Fruit fly (Drosophila melanogaster) whole organism, wandering third instar larva: Measurements from ENCODE around the gene Elo68beta.

ENCODE experiments used
- Abd-B ChIP-seq: fragments of >200 bp; optimal IDR thresholded peaks from 2 replicates; lab custom pipeline; 2017; ENCODE audit warnings: missing biosample characterization, missing genetic modification characterization
- CG32264 ChIP-seq: fragments of 200-800 bp; sonication (Bioruptor generic); optimal IDR thresholded peaks from 2 replicates; lab custom pipeline; 2016; ENCODE audit warnings: missing biosample characterization, missing genetic modification characterization
- CG9705 ChIP-seq: fragments of 200-800 bp; sonication (Bioruptor generic); optimal IDR thresholded peaks from 2 replicates; lab custom pipeline; 2018; ENCODE audit warnings: missing biosample characterization, mild to moderate bottlenecking, missing genetic modification characterization
- CrebA ChIP-seq: fragments of 200-800 bp; sonication (Bioruptor generic); optimal IDR thresholded peaks from 2 replicates; lab custom pipeline; 2016; ENCODE audit warnings: missing biosample characterization, mild to moderate bottlenecking, missing genetic modification characterization, borderline replicate concordance
- Dfd ChIP-seq: fragments of >200 bp; optimal IDR thresholded peaks from 2 replicates; lab custom pipeline; 2017; ENCODE audit warnings: missing biosample characterization, missing genetic modification characterization
- Dif ChIP-seq: fragments of 200-275, 200-300 bp; sonication (Bioruptor generic); optimal IDR thresholded peaks from 2 replicates; lab custom pipeline; 2018; ENCODE audit warnings: missing biosample characterization, missing genetic modification characterization; ENCODE audit not compliant: partially characterized antibody
- GATAd ChIP-seq: sonication (Bioruptor generic); optimal IDR thresholded peaks from 2 replicates; lab custom pipeline; 2016; ENCODE audit warnings: missing biosample characterization, missing genetic modification characterization
- HLH106 ChIP-seq: fragments of 200-800 bp; optimal IDR thresholded peaks from 3 replicates; lab custom pipeline; 2019; ENCODE audit warnings: missing biosample characterization, mild to moderate bottlenecking, missing genetic modification characterization, moderate library complexity
- Hnf4 ChIP-seq: fragments of 200-800 bp; sonication (Bioruptor generic); optimal IDR thresholded peaks from 2 replicates; lab custom pipeline; 2016; ENCODE audit warnings: missing biosample characterization, mild to moderate bottlenecking, missing genetic modification characterization
- Hr78 ChIP-seq: fragments of >200 bp; optimal IDR thresholded peaks from 2 replicates; lab custom pipeline; 2017; ENCODE audit warnings: missing biosample characterization, missing genetic modification characterization
- Hr83 ChIP-seq: fragments of 200-300 bp; sonication (Bioruptor generic); optimal IDR thresholded peaks from 2 replicates; lab custom pipeline; 2016; ENCODE audit warnings: missing biosample characterization, mild to moderate bottlenecking, missing genetic modification characterization, moderate library complexity; ENCODE audit not compliant: poor library complexity, severe bottlenecking
- Jra ChIP-seq: sonication (Bioruptor generic); optimal IDR thresholded peaks from 2 replicates; lab custom pipeline; 2016; ENCODE audit warnings: missing biosample characterization, missing genetic modification characterization
- Mio ChIP-seq: sonication (Bioruptor generic); optimal IDR thresholded peaks from 2 replicates; lab custom pipeline; 2016; ENCODE audit warnings: missing biosample characterization, missing genetic modification characterization
- Myc ChIP-seq: fragments of >200 bp; optimal IDR thresholded peaks from 2 replicates; lab custom pipeline; 2017
- N ChIP-seq: fragments of >200 bp; optimal IDR thresholded peaks from 2 replicates; lab custom pipeline; 2018; ENCODE audit warnings: missing biosample characterization, missing external identifiers, missing genetic modification characterization
- OdsH ChIP-seq: fragments of 200-800 bp; sonication (Bioruptor generic); optimal IDR thresholded peaks from 2 replicates; lab custom pipeline; 2016; ENCODE audit warnings: missing biosample characterization, mild to moderate bottlenecking, missing genetic modification characterization
- Rel ChIP-seq, 2 experiments: fragments of 200-800 bp; sonication (Bioruptor generic) in 1 of 2; optimal IDR thresholded peaks; 2 replicates in 1 of 2; 3 replicates in 1 of 2; lab custom pipeline; 2016 to 2019; ENCODE audit warnings: mild to moderate bottlenecking in 2 of 2, missing biosample characterization in 2 of 2, missing genetic modification characterization in 2 of 2, moderate library complexity in 1 of 2
- Sp1 ChIP-seq: fragments of 200-800 bp; sonication (Bioruptor generic); optimal IDR thresholded peaks from 3 replicates; lab custom pipeline; 2019; ENCODE audit warnings: missing biosample characterization, mild to moderate bottlenecking, missing genetic modification characterization, moderate library complexity
- br ChIP-seq: fragments of 200-800 bp; sonication (Bioruptor generic); optimal IDR thresholded peaks from 2 replicates; lab custom pipeline; 2016; ENCODE audit warnings: missing biosample characterization, missing genetic modification characterization
- brk ChIP-seq: fragments of 200-800 bp; sonication (Bioruptor generic); optimal IDR thresholded peaks from 2 replicates; lab custom pipeline; 2016; ENCODE audit warnings: missing biosample characterization, mild to moderate bottlenecking, missing genetic modification characterization
- dl ChIP-seq, 2 experiments: fragments of 175-275, 200-275 bp in 1 of 2; fragments of 200-275 bp in 1 of 2; sonication (Bioruptor generic); optimal IDR thresholded peaks; lab custom pipeline; 2018; ENCODE audit warnings: mild to moderate bottlenecking in 2 of 2, missing biosample characterization in 2 of 2, missing genetic modification characterization in 2 of 2, moderate library complexity in 2 of 2; ENCODE audit not compliant: partially characterized antibody in 2 of 2, insufficient read depth in 1 of 2
- dmrt93B ChIP-seq: fragments of 200-800 bp; sonication (Bioruptor generic); optimal IDR thresholded peaks from 2 replicates; lab custom pipeline; 2018; ENCODE audit warnings: missing biosample characterization, mild to moderate bottlenecking, missing genetic modification characterization
- ey ChIP-seq: fragments of 200-800 bp; sonication (Bioruptor generic); optimal IDR thresholded peaks from 2 replicates; lab custom pipeline; 2016; ENCODE audit warnings: missing biosample characterization, missing genetic modification characterization
- fru ChIP-seq: fragments of 200-800 bp; sonication (Bioruptor generic); optimal IDR thresholded peaks from 3 replicates; lab custom pipeline; 2016; ENCODE audit warnings: missing biosample characterization, mild to moderate bottlenecking, missing genetic modification characterization
- h ChIP-seq: fragments of 200-800 bp; sonication (Bioruptor generic); optimal IDR thresholded peaks from 3 replicates; lab custom pipeline; 2016; ENCODE audit warnings: missing biosample characterization, mild to moderate bottlenecking, missing genetic modification characterization
- jim ChIP-seq: fragments of 175-275, 200-325 bp; sonication (Bioruptor generic); optimal IDR thresholded peaks from 2 replicates; lab custom pipeline; 2016; ENCODE audit warnings: missing biosample characterization, mild to moderate bottlenecking, missing genetic modification characterization
- lola ChIP-seq: fragments of >200 bp; optimal IDR thresholded peaks from 2 replicates; lab custom pipeline; 2017; ENCODE audit warnings: missing biosample characterization, missing genetic modification characterization
- psq ChIP-seq: fragments of 200-800 bp; sonication (Bioruptor generic); optimal IDR thresholded peaks from 3 replicates; lab custom pipeline; 2017; ENCODE audit warnings: missing biosample characterization, mild to moderate bottlenecking, missing genetic modification characterization, moderate library complexity
- rgr ChIP-seq: fragments of 200-800 bp; sonication (Bioruptor generic); optimal IDR thresholded peaks from 3 replicates; lab custom pipeline; 2016; ENCODE audit warnings: missing biosample characterization, mild to moderate bottlenecking, missing genetic modification characterization
- sage ChIP-seq: fragments of 200-800 bp; sonication (Bioruptor generic); optimal IDR thresholded peaks from 2 replicates; lab custom pipeline; 2016; ENCODE audit warnings: missing biosample characterization, mild to moderate bottlenecking, missing genetic modification characterization
- sv ChIP-seq: fragments of 200-800 bp; sonication (Bioruptor generic); optimal IDR thresholded peaks from 3 replicates; lab custom pipeline; 2016; ENCODE audit warnings: missing biosample characterization, missing genetic modification characterization
- tai ChIP-seq: sonication (Bioruptor generic); optimal IDR thresholded peaks from 2 replicates; lab custom pipeline; 2016; ENCODE audit warnings: missing biosample characterization, missing genetic modification characterization
- usp ChIP-seq: fragments of >200 bp; optimal IDR thresholded peaks from 2 replicates; lab custom pipeline; 2017; ENCODE audit warnings: missing biosample characterization, missing genetic modification characterization
- woc ChIP-seq: sonication (Bioruptor generic); optimal IDR thresholded peaks from 2 replicates; lab custom pipeline; 2016; ENCODE audit warnings: missing biosample characterization, mild to moderate bottlenecking, missing genetic modification characterization

The Elo68beta gene

DNA sequence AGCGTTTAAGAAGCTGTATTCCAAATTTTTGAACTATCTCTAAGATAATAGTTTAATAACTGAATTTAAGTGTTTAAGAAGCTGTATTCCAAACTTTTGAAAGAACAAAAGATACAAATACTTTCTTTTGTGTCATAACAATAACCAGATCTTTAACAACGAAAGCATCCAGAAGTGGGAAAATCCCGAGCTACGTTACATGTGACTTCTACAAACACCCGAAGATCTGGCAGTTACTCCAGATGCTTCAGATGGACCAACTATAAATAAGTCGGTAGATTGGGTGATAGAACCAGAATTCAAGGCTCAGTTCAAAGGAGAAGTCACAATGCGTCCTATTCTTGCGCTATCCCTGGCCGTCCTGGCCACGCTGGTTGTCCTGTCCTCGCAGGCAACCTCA is 6.4 kb upstream of the Elo68beta start, which contains the start of gene CG12522:
TSS of gene CG12522 (plus strand) at position 301 of the 400 bp plus-strand sequence.
- TF ChIP-seq Rel (GFP tag; optimal IDR thresholded peaks at IDR 0.05; lab: Kevin White, UChicago), result no peak
- no peak for TF ChIP-seq Rel (tag; optimal IDR thresholded peaks at IDR 0.05; lab: Kevin White, UChicago)
- TF ChIP-seq lola (GFP tag; lab: Kevin White, UChicago), result no peak
- no peak for TF ChIP-seq Dif (GFP tag; lab: Kevin White, UChicago)
- no peak for TF ChIP-seq Hr78
- TF ChIP-seq woc (GFP tag; lab: Kevin White, UChicago), result no peak
- no peak for TF ChIP-seq ey

DNA sequence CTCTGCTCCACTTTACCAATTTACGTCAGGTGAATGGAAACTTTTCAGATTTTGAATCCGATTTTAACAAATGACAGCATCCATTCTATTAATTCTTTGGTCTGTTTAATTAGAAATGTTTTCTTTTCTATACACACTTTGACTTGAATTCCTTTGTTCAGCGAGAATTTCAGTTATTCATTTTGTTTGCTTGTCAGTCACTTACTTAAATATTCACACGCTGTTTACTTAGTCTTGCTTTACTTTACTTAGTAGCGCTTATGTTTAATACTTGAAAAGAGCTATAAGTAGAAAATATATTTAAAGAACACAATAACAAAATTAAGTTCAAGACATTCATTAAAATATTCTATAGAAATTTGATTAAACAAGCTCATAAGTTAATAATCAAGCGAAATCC is 5.9 kb upstream of the Elo68beta start, which contains the start of gene CG32073:
TSS of gene CG32073 (minus strand) at position 151 of the 400 bp plus-strand sequence.
- no peak for TF ChIP-seq Hr83 (GFP tag; lab: Kevin White, UChicago)
- TF ChIP-seq CrebA, result no peak
- TF ChIP-seq Dfd (GFP tag; lab: Kevin White, UChicago), result no peak
- TF ChIP-seq sv, result no peak
- TF ChIP-seq brk (GFP tag; lab: Kevin White, UChicago), result no peak
- TF ChIP-seq tai (GFP tag; lab: Kevin White, UChicago), result no peak
- no peak for TF ChIP-seq Mio (GFP tag; lab: Kevin White, UChicago)

DNA sequence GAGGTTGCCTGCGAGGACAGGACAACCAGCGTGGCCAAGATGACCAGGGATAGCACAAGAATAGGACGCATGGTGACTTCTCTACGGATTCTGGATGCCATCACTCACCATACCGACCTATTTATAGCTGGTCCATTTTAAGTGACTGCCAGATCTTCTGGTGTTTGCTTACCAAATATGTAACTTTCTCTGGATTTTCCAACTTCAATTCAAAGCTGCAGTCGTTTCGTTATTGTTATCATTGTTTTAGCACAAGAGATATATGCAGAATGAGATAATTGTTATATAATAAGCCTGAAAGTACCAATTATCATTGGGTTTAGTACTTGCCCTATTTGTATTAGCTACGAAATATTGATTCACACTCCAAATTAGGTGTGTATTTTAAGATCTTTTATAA is 2.3 kb upstream of the Elo68beta start, which contains the start of gene CG32071:
TSS of gene CG32071 (minus strand) at position 101 of the 400 bp plus-strand sequence.
- no peak for TF ChIP-seq rgr
- no peak for TF ChIP-seq brk (GFP tag; lab: Kevin White, UChicago)
- no peak for TF ChIP-seq Dfd (GFP tag; lab: Kevin White, UChicago)
- no peak for TF ChIP-seq HLH106 (tag; lab: Kevin White, UChicago)
- TF ChIP-seq sage, result no peak
- no peak for TF ChIP-seq Rel (GFP tag; optimal IDR thresholded peaks at IDR 0.05; lab: Kevin White, UChicago)
- TF ChIP-seq Rel (tag; optimal IDR thresholded peaks at IDR 0.05; lab: Kevin White, UChicago), result no peak
- TF ChIP-seq woc (GFP tag; lab: Kevin White, UChicago), result no peak
- no peak for TF ChIP-seq dl (GFP tag; optimal IDR thresholded peaks at IDR 0.05; lab: Kevin White, UChicago; ENCODE audit: insufficient read depth in 1 of 2, partially characterized antibody in 2 of 2)
- no peak for TF ChIP-seq GATAd
- TF ChIP-seq OdsH (GFP tag; lab: Kevin White, UChicago), result no peak
- TF ChIP-seq Mio (GFP tag; lab: Kevin White, UChicago), result no peak
- TF ChIP-seq Dif (GFP tag; lab: Kevin White, UChicago), result no peak
- TF ChIP-seq CrebA, result no peak
- no peak for TF ChIP-seq fru (GFP tag; lab: Kevin White, UChicago)
- TF ChIP-seq Sp1 (GFP tag; lab: Kevin White, UChicago), result no peak
- no peak for TF ChIP-seq br (GFP tag; lab: Kevin White, UChicago)
- TF ChIP-seq ey, result no peak

DNA sequence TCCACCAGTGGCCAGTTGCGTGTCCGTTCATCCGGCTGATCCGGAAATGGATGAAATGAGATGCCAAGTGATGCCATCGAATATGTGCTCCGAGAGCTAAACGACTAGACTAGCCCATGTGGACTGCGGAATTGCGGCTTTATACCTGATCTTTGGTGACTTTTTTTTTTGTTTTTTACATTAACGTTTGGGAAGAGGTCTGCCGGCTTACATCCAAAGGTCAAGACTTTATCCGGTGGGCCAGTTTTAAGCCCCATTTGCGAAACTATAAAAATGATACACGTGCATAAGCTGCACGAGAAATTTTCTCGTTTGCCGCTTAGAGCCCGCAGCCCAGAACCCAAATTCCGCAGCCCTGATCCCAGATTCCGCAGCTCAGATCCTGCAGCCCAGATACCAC is 1.4 kb upstream of the Elo68beta start, which contains the start of gene Elo68alpha:
TSS of gene Elo68alpha (minus strand) at position 101 of the 400 bp plus-strand sequence.
- no peak for TF ChIP-seq Jra (GFP tag; lab: Kevin White, UChicago)
- no peak for TF ChIP-seq jim
- no peak for TF ChIP-seq Hr83 (GFP tag; lab: Kevin White, UChicago)
- no peak for TF ChIP-seq dmrt93B (GFP tag; lab: Kevin White, UChicago)

DNA sequence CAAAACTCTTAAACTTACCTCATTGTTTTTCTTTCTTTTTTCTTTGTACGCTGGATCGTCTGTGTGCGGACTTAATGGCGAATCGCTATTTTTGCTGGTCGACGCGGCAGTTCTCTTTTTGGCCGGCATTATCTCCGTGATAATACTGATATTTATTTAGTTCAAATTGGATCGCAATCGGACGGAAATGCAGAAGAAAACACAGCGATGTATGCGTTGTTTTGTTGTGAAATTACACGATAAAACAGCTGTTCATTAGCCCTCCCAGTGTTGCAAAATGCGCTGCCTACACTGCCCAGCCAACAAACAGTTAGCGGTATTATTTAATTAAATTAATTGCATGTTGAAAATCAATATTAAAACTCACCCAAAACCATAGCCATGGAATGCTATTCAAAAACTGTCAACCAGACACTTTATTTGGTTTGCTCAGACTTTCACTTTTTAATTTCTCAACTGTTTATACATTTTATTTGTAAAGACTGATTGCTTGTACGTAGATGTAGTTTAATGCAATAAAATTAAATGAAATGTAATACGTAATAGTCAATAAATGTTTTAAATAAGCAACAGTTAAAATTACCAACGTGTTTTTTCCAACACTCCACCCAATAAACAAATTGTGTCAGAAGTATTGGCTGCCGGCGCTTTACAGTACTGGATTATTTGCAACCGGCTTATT is 3.4 kb downstream of the Elo68beta start, which contains the start of the genes Irbp18 and APP-BP1:
TSS of gene Irbp18 (minus strand) at position 205 of the 682 bp plus-strand sequence.
TSS of gene APP-BP1 (plus strand) at position 431 of the 682 bp plus-strand sequence.
- TF ChIP-seq CrebA (no peak), Jra (GFP tag; lab: Kevin White, UChicago) (peak; percentile 93), dl (GFP tag; optimal IDR thresholded peaks at IDR 0.05; lab: Kevin White, UChicago; ENCODE audit: insufficient read depth in 1 of 2, partially characterized antibody in 2 of 2) (no peak), Hr78 (no peak), sv (peak; percentile 97), Dfd (GFP tag; lab: Kevin White, UChicago) (no peak), Hr83 (GFP tag; lab: Kevin White, UChicago) (peak; percentile 82), Hnf4 (peak; percentile 92), CG9705 (GFP tag; lab: Kevin White, UChicago) (peak; percentile 85), OdsH (GFP tag; lab: Kevin White, UChicago) (peak; percentile 94), lola (GFP tag; lab: Kevin White, UChicago) (no peak), HLH106 (tag; lab: Kevin White, UChicago) (peak; percentile 92), dmrt93B (GFP tag; lab: Kevin White, UChicago) (peak; percentile 86), Abd-B (GFP tag; lab: Kevin White, UChicago) (no peak), brk (GFP tag; lab: Kevin White, UChicago) (peak; percentile 88), h (peak; percentile 96), rgr (peak; percentile 95), Dif (GFP tag; lab: Kevin White, UChicago) (no peak), CG32264 (GFP tag; lab: Kevin White, UChicago) (peak; percentile 88), psq (peak; percentile 91), Mio (GFP tag; lab: Kevin White, UChicago) (peak; percentile 39), ey (peak; percentile 95), Sp1 (GFP tag; lab: Kevin White, UChicago) (peak; percentile 93), Rel (GFP tag; optimal IDR thresholded peaks at IDR 0.05; lab: Kevin White, UChicago) (peak; percentile 70), Rel (tag; optimal IDR thresholded peaks at IDR 0.05; lab: Kevin White, UChicago) (peak; percentile 71), Myc (lab: Kevin White, UChicago) (peak; percentile 47), usp (GFP tag; lab: Kevin White, UChicago) (no peak), jim (no peak), GATAd (peak; percentile 81), fru (GFP tag; lab: Kevin White, UChicago) (peak; percentile 96), N (GFP tag; lab: Kevin White, UChicago) (no peak), tai (GFP tag; lab: Kevin White, UChicago) (peak; percentile 93)
